Worm (Caenorhabditis elegans) whole organism, mixed stage, embryonic: ENCODE data around the gene aqp-6.

Experiments
- ceh-39 ChIP-seq: fragments of 150-350 bp; optimal IDR thresholded peaks from 2 replicates; lab custom pipeline; 2014; ENCODE audit warnings: missing biosample characterization, missing genetic modification characterization
- cnd-1 ChIP-seq: fragments of 200-800 bp; sonication (Bioruptor generic); optimal IDR thresholded peaks from 2 replicates; lab custom pipeline; 2018; ENCODE audit warnings: mild to moderate bottlenecking, missing genetic modification characterization, missing compliant biosample characterization
- drap-1 ChIP-seq: fragments of 200-800 bp; sonication (Bioruptor generic); optimal IDR thresholded peaks from 3 replicates; lab custom pipeline; 2018; ENCODE audit warnings: mild to moderate bottlenecking, missing genetic modification characterization, missing compliant biosample characterization
- elt-1 ChIP-seq: sonication (generic microtip); optimal IDR thresholded peaks from 2 replicates; lab custom pipeline; 2017; ENCODE audit warnings: missing genetic modification characterization, mild to moderate bottlenecking, missing compliant biosample characterization, antibody characterized with exemption, moderate library complexity, borderline replicate concordance; ENCODE audit not compliant: insufficient read depth
- lin-13 ChIP-seq: fragments of 150-350 bp; optimal IDR thresholded peaks from 2 replicates; lab custom pipeline; 2014; ENCODE audit warnings: missing biosample characterization, missing genetic modification characterization
- mab-5 ChIP-seq: fragments of 150-350 bp; optimal IDR thresholded peaks from 2 replicates; lab custom pipeline; 2014; ENCODE audit warnings: missing biosample characterization, missing genetic modification characterization
- nhr-237 ChIP-seq: fragments of 150-350 bp; optimal IDR thresholded peaks from 2 replicates; lab custom pipeline; 2014; ENCODE audit warnings: missing biosample characterization, missing genetic modification characterization
- nhr-28 ChIP-seq: fragments of 150-350 bp; optimal IDR thresholded peaks from 2 replicates; lab custom pipeline; 2014; ENCODE audit warnings: missing biosample characterization, missing genetic modification characterization
- nhr-76 ChIP-seq: sonication (generic microtip); optimal IDR thresholded peaks from 2 replicates; lab custom pipeline; 2017; ENCODE audit warnings: missing biosample characterization, missing genetic modification characterization
- snpc-4 ChIP-seq: fragments of 150-350 bp; optimal IDR thresholded peaks from 2 replicates; lab custom pipeline; 2014; ENCODE audit warnings: missing biosample characterization, missing genetic modification characterization
- unc-39 ChIP-seq: fragments of 150-350 bp; optimal IDR thresholded peaks from 2 replicates; lab custom pipeline; 2014; ENCODE audit warnings: missing biosample characterization, missing genetic modification characterization
- unc-62 ChIP-seq: fragments of 150-350 bp; optimal IDR thresholded peaks from 2 replicates; lab custom pipeline; 2014; ENCODE audit warnings: missing biosample characterization, missing genetic modification reagents, missing genetic modification characterization
- ztf-11 ChIP-seq: fragments of 150-350 bp; optimal IDR thresholded peaks from 2 replicates; lab custom pipeline; 2014; ENCODE audit warnings: missing biosample characterization, missing genetic modification characterization

DNA sequence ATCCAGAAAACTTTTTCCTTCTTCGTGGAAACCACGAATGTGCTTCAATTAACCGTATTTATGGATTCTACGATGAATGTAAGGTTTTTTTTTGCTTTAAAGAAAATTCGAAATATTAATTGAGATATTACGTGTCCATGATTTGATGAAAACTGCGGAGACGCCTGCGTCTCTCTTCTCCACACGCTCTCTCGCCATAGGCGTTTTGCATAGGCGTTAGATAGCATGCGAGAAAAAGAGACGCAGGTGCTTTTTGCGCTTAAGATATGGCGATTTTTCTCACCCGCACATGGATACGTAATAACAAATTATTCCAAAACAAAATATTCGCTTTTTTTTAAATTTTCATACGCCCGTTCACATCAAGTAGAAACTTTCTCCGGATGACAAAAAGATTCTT is 35.2 kb downstream of the aqp-6 start:
- TF ChIP-seq drap-1 (GFP tag; lab: Kevin White, UChicago) (no peak), unc-62 (no peak), nhr-28 (tag; lab: Kevin White, UChicago) (no peak), ceh-39 (tag; lab: Kevin White, UChicago) (no peak), nhr-76 (no peak), nhr-237 (tag; lab: Kevin White, UChicago) (no peak), cnd-1 (no peak), elt-1 (tag; lab: Kevin White, UChicago) (no peak), snpc-4 (tag; lab: Kevin White, UChicago) (no peak), unc-39 (no peak), ztf-11 (tag; lab: Kevin White, UChicago) (no peak), lin-13 (tag; lab: Kevin White, UChicago) (no peak), mab-5 (tag; lab: Kevin White, UChicago) (no peak)
